Worm (Caenorhabditis elegans) whole organism, mixed stage, embryonic: ENCODE data around the gene malt-1.

Experiments used
- nhr-12 ChIP-seq: fragments of 150-350 bp; optimal IDR thresholded peaks from 2 replicates; lab custom pipeline; 2014; ENCODE audit warnings: missing biosample characterization, missing genetic modification characterization
- nhr-237 ChIP-seq: fragments of 150-350 bp; optimal IDR thresholded peaks from 2 replicates; lab custom pipeline; 2014; ENCODE audit warnings: missing biosample characterization, missing genetic modification characterization
- pha-4 ChIP-seq: fragments of 150-350 bp; optimal IDR thresholded peaks from 2 replicates; lab custom pipeline; 2018; ENCODE audit warnings: missing biosample characterization, missing genetic modification reagents, missing genetic modification characterization

DNA sequence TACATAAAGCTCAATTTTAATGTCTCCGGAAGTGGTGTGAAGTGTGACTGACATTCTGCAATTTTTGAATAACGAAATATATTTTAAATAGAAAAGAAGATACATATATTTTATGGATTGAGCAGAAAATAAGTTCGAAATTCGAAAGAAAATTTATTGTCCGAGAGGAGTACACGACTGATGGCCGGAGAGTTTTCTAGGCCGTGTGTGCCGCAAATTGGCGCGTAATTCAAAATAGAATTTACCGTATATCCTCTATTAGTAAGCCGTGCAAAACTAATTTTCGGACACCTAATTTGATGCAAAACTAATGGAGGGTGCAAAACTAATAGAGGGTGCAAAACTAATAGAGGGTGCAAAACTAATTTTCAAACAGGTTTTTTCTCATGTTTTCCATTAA lies 37.8 kb downstream of the malt-1 start, which contains the start of gene cyn-10:
- TF ChIP-seq nhr-237 (no peak), nhr-12 (tag; lab: Kevin White, UChicago) (no peak), pha-4 (no peak)
